Worm (Caenorhabditis elegans) whole organism, young adult: ENCODE measurements around the gene T02H6.7.

Experiments
- B0261.1 ChIP-seq: sonication (generic microtip); optimal IDR thresholded peaks from 2 replicates; lab custom pipeline; 2016; ENCODE audit warnings: mild to moderate bottlenecking, missing genetic modification characterization, moderate library complexity, missing compliant biosample characterization
- C06A6.2 ChIP-seq: fragments of 200-800 bp; sonication (Bioruptor generic); conservative IDR thresholded peaks from 2 replicates; pipeline ENCODE4 v1.3.6; 2022; ENCODE audit warnings: missing genetic modification characterization, missing compliant biosample characterization
- D2030.7 ChIP-seq: fragments of 200-800 bp; sonication (Bioruptor generic); IDR thresholded peaks from 2 replicates; pipeline ENCODE4 v1.3.6; 2022; ENCODE audit warnings: missing genetic modification reagents, missing genetic modification characterization, missing compliant biosample characterization
- F22D6.2 ChIP-seq: sonication (generic microtip); optimal IDR thresholded peaks from 2 replicates; lab custom pipeline; 2016; ENCODE audit warnings: mild to moderate bottlenecking, missing genetic modification characterization, missing compliant biosample characterization
- F33H1.4 ChIP-seq: fragments of 200-800 bp; sonication (Bioruptor generic); IDR thresholded peaks from 2 replicates; pipeline ENCODE4 v1.3.6; 2022; ENCODE audit warnings: missing genetic modification reagents, missing genetic modification characterization, missing compliant biosample characterization
- F39B2.1 ChIP-seq: fragments of 200-800 bp; sonication (Bioruptor generic); IDR thresholded peaks from 2 replicates; pipeline ENCODE4 v1.3.6; 2022; ENCODE audit warnings: missing genetic modification reagents, missing genetic modification characterization, missing compliant biosample characterization
- F52B5.7 ChIP-seq: sonication (generic microtip); optimal IDR thresholded peaks from 2 replicates; lab custom pipeline; 2016; ENCODE audit warnings: mild to moderate bottlenecking, missing genetic modification characterization, missing compliant biosample characterization
- F55B11.4 ChIP-seq: sonication (generic microtip); optimal IDR thresholded peaks from 2 replicates; lab custom pipeline; 2016; ENCODE audit warnings: missing compliant biosample characterization, missing genetic modification characterization, borderline replicate concordance; ENCODE audit not compliant: insufficient read depth
- F57A8.1 ChIP-seq: fragments of 200-800 bp; sonication (Bioruptor generic); optimal IDR thresholded peaks from 2 replicates; lab custom pipeline; 2018; ENCODE audit warnings: mild to moderate bottlenecking, missing genetic modification characterization, moderate library complexity, missing compliant biosample characterization
- Y53F4B.3 ChIP-seq: fragments of 200-800 bp; sonication (Bioruptor generic); IDR thresholded peaks from 2 replicates; pipeline ENCODE4 v1.3.6; 2022; ENCODE audit warnings: missing genetic modification reagents, missing genetic modification characterization, missing compliant biosample characterization
- Y67H2A.10 ChIP-seq: fragments of 200-800 bp; sonication (Bioruptor generic); conservative IDR thresholded peaks from 2 replicates; pipeline ENCODE4 v1.3.6; 2022; ENCODE audit warnings: missing genetic modification reagents, missing genetic modification characterization, missing compliant biosample characterization
- Y95B8A.8 ChIP-seq: fragments of 200-800 bp; sonication (Bioruptor generic); IDR thresholded peaks from 2 replicates; pipeline ENCODE4 v1.3.6; 2022; ENCODE audit warnings: missing genetic modification reagents, missing genetic modification characterization, missing compliant biosample characterization
- ZK185.1 ChIP-seq: sonication (generic microtip); optimal IDR thresholded peaks from 2 replicates; lab custom pipeline; 2016; ENCODE audit warnings: mild to moderate bottlenecking, missing genetic modification characterization, missing compliant biosample characterization; ENCODE audit not compliant: poor library complexity, severe bottlenecking
- ama-1 ChIP-seq, 3 experiments: fragments of 150-350 bp in 1 of 3; sonication (generic microtip) in 2 of 3; optimal IDR thresholded peaks; 2 replicates each; lab custom pipeline; 2014 to 2018; ENCODE audit warnings: missing biosample characterization in 2 of 3, missing genetic modification characterization in 2 of 3, missing genetic modification reagents in 2 of 3
- ccch-3 ChIP-seq: fragments of 200-800 bp; sonication (Bioruptor generic); optimal IDR thresholded peaks from 2 replicates; lab custom pipeline; 2018; ENCODE audit warnings: mild to moderate bottlenecking, missing genetic modification characterization, missing compliant biosample characterization
- ceh-40 ChIP-seq: fragments of 200-800 bp; sonication (Bioruptor generic); IDR thresholded peaks from 2 replicates; pipeline ENCODE4 v1.3.6; 2022; ENCODE audit warnings: missing genetic modification characterization, missing compliant biosample characterization
- ceh-58 ChIP-seq: fragments of 200-800 bp; sonication (Bioruptor generic); IDR thresholded peaks from 2 replicates; pipeline ENCODE4 v1.3.6; 2022; ENCODE audit warnings: missing genetic modification characterization, missing compliant biosample characterization
- ceh-79 ChIP-seq: sonication (generic microtip); optimal IDR thresholded peaks from 2 replicates; lab custom pipeline; 2017; ENCODE audit warnings: mild to moderate bottlenecking, missing genetic modification characterization, missing compliant biosample characterization
- ceh-91 ChIP-seq: fragments of 200-800 bp; sonication (Bioruptor generic); IDR thresholded peaks from 2 replicates; pipeline ENCODE4 v1.3.6; 2022; ENCODE audit warnings: missing genetic modification reagents, missing genetic modification characterization, missing compliant biosample characterization
- chd-7 ChIP-seq: sonication (generic microtip); optimal IDR thresholded peaks from 2 replicates; lab custom pipeline; 2016; ENCODE audit warnings: mild to moderate bottlenecking, missing genetic modification characterization, moderate library complexity, missing compliant biosample characterization
- die-1 ChIP-seq: sonication (generic microtip); optimal IDR thresholded peaks from 2 replicates; lab custom pipeline; 2016; ENCODE audit warnings: missing genotype, mild to moderate bottlenecking, missing genetic modification characterization, missing compliant biosample characterization
- dpff-1 ChIP-seq: sonication (generic microtip); optimal IDR thresholded peaks from 2 replicates; lab custom pipeline; 2017; ENCODE audit warnings: mild to moderate bottlenecking, missing genetic modification characterization, missing compliant biosample characterization
- egl-44 ChIP-seq: fragments of 200-800 bp; sonication (Bioruptor generic); IDR thresholded peaks from 2 replicates; pipeline ENCODE4 v1.3.6; 2022; ENCODE audit warnings: missing genetic modification reagents, missing genetic modification characterization, missing compliant biosample characterization
- egrh-3 ChIP-seq: fragments of 200-800 bp; sonication (Bioruptor generic); IDR thresholded peaks from 2 replicates; pipeline ENCODE4 v1.3.6; 2022; ENCODE audit warnings: missing genetic modification reagents, missing genetic modification characterization, missing compliant biosample characterization
- ekl-4 ChIP-seq: fragments of 200-800 bp; sonication (Bioruptor generic); IDR thresholded peaks from 2 replicates; pipeline ENCODE4 v1.3.6; 2022; ENCODE audit warnings: missing genetic modification reagents, missing genetic modification characterization, missing compliant biosample characterization
- gei-17 ChIP-seq: fragments of 200-800 bp; sonication (Bioruptor generic); optimal IDR thresholded peaks from 2 replicates; lab custom pipeline; 2018; ENCODE audit warnings: mild to moderate bottlenecking, missing genetic modification characterization, missing compliant biosample characterization
- hlh-26 ChIP-seq: fragments of 200-800 bp; sonication (Bioruptor generic); conservative IDR thresholded peaks from 2 replicates; pipeline ENCODE4 v1.3.6; 2022; ENCODE audit warnings: missing genetic modification reagents, missing genetic modification characterization, missing compliant biosample characterization
- hmg-20 ChIP-seq: fragments of 200-800 bp; sonication (Bioruptor generic); IDR thresholded peaks from 2 replicates; pipeline ENCODE4 v1.3.6; 2022; ENCODE audit warnings: missing genetic modification reagents, missing genetic modification characterization, missing compliant biosample characterization
- hsf-1 ChIP-seq: fragments of 200-800 bp; sonication (Bioruptor generic); IDR thresholded peaks from 2 replicates; pipeline ENCODE4 v1.3.6; 2022; ENCODE audit warnings: missing genetic modification reagents, missing genetic modification characterization, missing compliant biosample characterization
- let-607 ChIP-seq, 2 experiments: fragments of 200-800 bp in 1 of 2; sonication (Bioruptor generic) in 1 of 2; sonication (generic microtip) in 1 of 2; optimal IDR thresholded peaks; 2 replicates each; lab custom pipeline; 2016 to 2018; ENCODE audit warnings: mild to moderate bottlenecking in 2 of 2, missing compliant biosample characterization in 2 of 2, missing genetic modification characterization in 2 of 2, moderate library complexity in 2 of 2, missing genotype in 1 of 2
- lin-35 ChIP-seq, 3 experiments: fragments of 150-350 bp in 2 of 3; sonication (generic microtip) in 1 of 3; optimal IDR thresholded peaks; 2 replicates each; lab custom pipeline; 2014 to 2018; ENCODE audit warnings: missing biosample characterization in 3 of 3, missing genetic modification characterization in 3 of 3, missing genetic modification reagents in 3 of 3
- mcd-1 ChIP-seq: fragments of 200-800 bp; sonication (Bioruptor generic); IDR thresholded peaks from 2 replicates; pipeline ENCODE4 v1.3.6; 2022; ENCODE audit warnings: missing genetic modification reagents, missing genetic modification characterization, missing compliant biosample characterization
- snpc-1.1 ChIP-seq: sonication (generic microtip); optimal IDR thresholded peaks from 2 replicates; lab custom pipeline; 2017; ENCODE audit warnings: missing genetic modification characterization, mild to moderate bottlenecking, missing compliant biosample characterization, antibody characterized with exemption, moderate library complexity, missing genotype, missing genetic modification reagents; ENCODE audit not compliant: insufficient read depth
- snpc-3.4 ChIP-seq: sonication (generic microtip); optimal IDR thresholded peaks from 2 replicates; lab custom pipeline; 2017; ENCODE audit warnings: missing genetic modification characterization, mild to moderate bottlenecking, missing compliant biosample characterization, antibody characterized with exemption, moderate library complexity, missing genotype, missing genetic modification reagents
- sptf-2 ChIP-seq: fragments of 200-800 bp; sonication (Bioruptor generic); optimal IDR thresholded peaks from 2 replicates; lab custom pipeline; 2018; ENCODE audit warnings: mild to moderate bottlenecking, missing genetic modification characterization, missing compliant biosample characterization
- xnd-1 ChIP-seq: sonication (generic microtip); optimal IDR thresholded peaks from 2 replicates; lab custom pipeline; 2016; ENCODE audit warnings: missing genotype, missing genetic modification reagents, missing genetic modification characterization, missing compliant biosample characterization
- zfh-2 ChIP-seq: fragments of 200-800 bp; sonication (Bioruptor generic); conservative IDR thresholded peaks from 2 replicates; pipeline ENCODE4 v1.3.6; 2022; ENCODE audit warnings: missing genetic modification reagents, missing genetic modification characterization, missing compliant biosample characterization
- ztf-22 ChIP-seq: fragments of 200-800 bp; sonication (Bioruptor generic); optimal IDR thresholded peaks from 2 replicates; lab custom pipeline; 2018; ENCODE audit warnings: mild to moderate bottlenecking, missing genetic modification characterization, moderate library complexity, missing compliant biosample characterization

T02H6.7 gene

DNA sequence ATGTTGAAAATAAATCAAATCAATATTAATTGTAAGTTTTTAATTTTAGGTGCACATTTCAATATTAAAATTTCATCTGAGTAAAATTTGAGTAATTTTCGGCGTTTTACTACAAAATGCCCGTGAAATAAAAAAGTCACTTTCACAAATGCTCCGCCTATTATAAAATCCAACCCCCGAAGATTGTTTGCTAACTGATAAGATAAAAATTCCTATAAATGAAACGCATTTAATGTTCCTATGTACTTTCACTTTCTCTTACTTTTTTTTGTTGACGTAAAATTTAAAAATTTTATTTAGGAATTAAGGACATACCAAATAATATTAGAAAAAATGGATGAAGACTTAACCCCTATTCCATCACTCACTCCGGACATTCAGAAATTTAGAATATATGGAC lies 24.1 kb upstream of the T02H6.7 start, which contains the start of gene sdz-24:
Gene sdz-24 (plus strand): TSS at position 301 of the 400 bp plus-strand sequence.
- no peak for TF ChIP-seq C06A6.2 (GFP tag; lab: Robert Waterston, UW)

DNA sequence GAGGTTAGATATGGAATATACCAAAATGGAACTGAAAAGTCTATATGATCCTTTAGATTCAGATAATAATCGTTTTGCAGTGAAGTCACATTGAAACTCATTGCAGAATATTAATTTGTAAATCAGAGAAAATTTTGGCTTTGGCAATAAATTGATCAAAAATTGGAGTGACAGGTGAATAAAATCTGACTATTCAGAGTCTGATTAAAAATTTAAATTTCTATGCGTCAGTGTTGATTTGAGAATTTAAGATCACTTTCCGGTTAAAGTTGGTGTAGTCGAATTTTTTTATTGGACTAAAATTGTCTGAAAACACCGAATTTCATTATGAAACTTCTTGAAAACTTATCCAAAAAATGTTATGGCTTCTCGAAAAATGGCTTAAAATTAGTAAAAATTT lies 20.7 kb upstream of the T02H6.7 start, which contains the start of gene sri-45:
Gene sri-45 (minus strand): TSS at position 101 of the 400 bp plus-strand sequence.
- TF ChIP-seq B0261.1 (tag; lab: Kevin White, UChicago) (no peak), ceh-79 (tag; lab: Kevin White, UChicago) (no peak), ceh-40 (GFP tag; lab: Robert Waterston, UW) (no peak), dpff-1 (tag; lab: Kevin White, UChicago) (no peak), let-607 (tag; optimal IDR thresholded peaks at IDR 0.05; lab: Kevin White, UChicago) (no peak), ZK185.1 (tag; lab: Kevin White, UChicago) (no peak), xnd-1 (tag; lab: Kevin White, UChicago) (no peak), hmg-20 (GFP tag; lab: Robert Waterston, UW) (no peak), F57A8.1 (GFP tag; lab: Kevin White, UChicago) (no peak), lin-35 (GFP tag; optimal IDR thresholded peaks at IDR 0.05; lab: Kevin White, UChicago) (no peak), ceh-91 (GFP tag; lab: Robert Waterston, UW) (no peak), F52B5.7 (tag; lab: Kevin White, UChicago) (no peak)
- TF ChIP-seq, all 124 proteins: peak for 0

DNA sequence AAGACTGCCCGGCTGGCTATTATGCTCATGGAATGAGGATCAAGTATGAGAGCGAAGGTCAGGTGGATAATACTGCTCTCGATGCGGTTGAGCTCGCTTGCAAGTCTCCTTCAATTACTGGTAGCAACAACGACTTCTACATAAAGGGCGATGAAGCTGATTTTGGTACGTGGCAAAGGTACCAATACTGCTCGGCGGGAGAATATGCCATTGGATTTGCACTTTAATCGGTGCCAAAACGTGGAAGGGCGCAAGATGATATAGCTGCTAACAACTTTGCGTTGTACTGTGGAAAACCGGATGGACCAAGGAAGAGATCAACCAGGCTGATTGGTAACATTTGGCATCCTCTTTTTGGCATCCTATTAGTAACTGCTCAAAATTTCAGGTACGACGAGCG lies 14.6 kb upstream of the T02H6.7 start:
- TF ChIP-seq F33H1.4 (GFP tag; lab: Robert Waterston, UW) (no peak), snpc-1.1 (tag; lab: Kevin White, UChicago) (no peak), F57A8.1 (GFP tag; lab: Kevin White, UChicago) (no peak), let-607 (tag; optimal IDR thresholded peaks at IDR 0.05; lab: Kevin White, UChicago) (no peak), ama-1 (optimal IDR thresholded peaks at IDR 0.05; lab: Kevin White, UChicago) (no peak), ama-1 (GFP tag; optimal IDR thresholded peaks at IDR 0.05; lab: Kevin White, UChicago) (no peak), gei-17 (GFP tag; lab: Kevin White, UChicago) (no peak), chd-7 (tag; lab: Kevin White, UChicago) (no peak), D2030.7 (GFP tag; lab: Robert Waterston, UW) (no peak), Y67H2A.10 (GFP tag; lab: Robert Waterston, UW) (no peak), hlh-26 (GFP tag; lab: Robert Waterston, UW) (no peak), Y95B8A.8 (GFP tag; lab: Robert Waterston, UW) (no peak), F22D6.2 (tag; lab: Kevin White, UChicago) (no peak), F39B2.1 (GFP tag; lab: Robert Waterston, UW) (no peak), F55B11.4 (tag; lab: Kevin White, UChicago) (no peak), ekl-4 (no peak), egl-44 (GFP tag; lab: Robert Waterston, UW) (no peak), hsf-1 (GFP tag; lab: Robert Waterston, UW) (no peak)
- TF ChIP-seq, all 124 proteins: peak for 0

- no peak for TF ChIP-seq Y53F4B.3 (GFP tag; lab: Robert Waterston, UW)
- no peak for TF ChIP-seq sptf-2 (GFP tag; lab: Kevin White, UChicago)
- no peak for TF ChIP-seq ztf-22 (GFP tag; lab: Kevin White, UChicago)
- no peak for TF ChIP-seq egrh-3
- no peak for TF ChIP-seq snpc-3.4
- TF ChIP-seq ccch-3 (GFP tag; lab: Kevin White, UChicago): no peak
- TF ChIP-seq mcd-1 (GFP tag; lab: Robert Waterston, UW): no peak
- TF ChIP-seq egl-44 (GFP tag; lab: Robert Waterston, UW): no peak
- no peak for TF ChIP-seq F55B11.4 (tag; lab: Kevin White, UChicago)
- TF ChIP-seq ceh-58 (GFP tag; lab: Robert Waterston, UW): no peak
- TF ChIP-seq die-1 (tag; lab: Kevin White, UChicago): no peak
- TF ChIP-seq zfh-2 (GFP tag; lab: Robert Waterston, UW): no peak
These were observed 11.4 kb upstream of the T02H6.7 start, which contains the start of gene sri-46 for ce11 chrII:671025-671424. sri-46 (minus strand) TSS chrII:671125.
